Worm (Caenorhabditis elegans) whole organism, L1 larva: ENCODE measurements around the gene bath-36.

Experiments
- C04F5.9 ChIP-seq: sonication (generic microtip); optimal IDR thresholded peaks from 2 replicates; lab custom pipeline; 2016; ENCODE audit warnings: missing genetic modification characterization, missing compliant biosample characterization
- C16A3.4 ChIP-seq: fragments of 150-350 bp; optimal IDR thresholded peaks from 2 replicates; lab custom pipeline; 2014; ENCODE audit warnings: missing biosample characterization, missing genetic modification characterization
- C34B4.2 ChIP-seq: sonication (generic microtip); optimal IDR thresholded peaks from 2 replicates; lab custom pipeline; 2017; ENCODE audit warnings: mild to moderate bottlenecking, missing genetic modification characterization, missing compliant biosample characterization
- aha-1 ChIP-seq: fragments of 150-350 bp; optimal IDR thresholded peaks from 2 replicates; lab custom pipeline; 2014; ENCODE audit warnings: missing biosample characterization, missing genetic modification characterization
- ama-1 ChIP-seq: fragments of 150-350 bp; optimal IDR thresholded peaks from 2 replicates; lab custom pipeline; 2014
- ceh-63 ChIP-seq: fragments of 200-800 bp; sonication (Bioruptor generic); optimal IDR thresholded peaks from 2 replicates; lab custom pipeline; 2018; ENCODE audit warnings: mild to moderate bottlenecking, missing genetic modification characterization, missing compliant biosample characterization
- ceh-8 ChIP-seq: fragments of 200-800 bp; sonication (Bioruptor generic); optimal IDR thresholded peaks from 2 replicates; lab custom pipeline; 2018; ENCODE audit warnings: mild to moderate bottlenecking, missing genetic modification characterization, moderate library complexity, missing compliant biosample characterization
- ceh-82 ChIP-seq, 3 experiments: fragments of 150-350 bp in 1 of 3; sonication (generic microtip) in 2 of 3; optimal IDR thresholded peaks; 2 replicates each; lab custom pipeline; 2014 to 2017; ENCODE audit warnings: missing biosample characterization in 3 of 3, missing genetic modification characterization in 3 of 3
- ceh-88 ChIP-seq: fragments of 200-800 bp; sonication (Bioruptor generic); IDR thresholded peaks from 2 replicates; pipeline ENCODE4 v1.3.6; 2022; ENCODE audit warnings: missing genetic modification characterization, missing compliant biosample characterization
- ces-1 ChIP-seq: fragments of 150-350 bp; optimal IDR thresholded peaks from 2 replicates; lab custom pipeline; 2014; ENCODE audit warnings: missing biosample characterization, missing genetic modification reagents, missing genetic modification characterization
- dsc-1 ChIP-seq: sonication (generic microtip); optimal IDR thresholded peaks from 2 replicates; lab custom pipeline; 2016; ENCODE audit warnings: mild to moderate bottlenecking, missing genetic modification characterization, missing compliant biosample characterization
- efl-1 ChIP-seq, 4 experiments: fragments of 150-350 bp; optimal IDR thresholded peaks in 3 of 4; peaks in 1 of 4; 1 replicate in 1 of 4; 2 replicates in 3 of 4; lab custom pipeline; 2014; ENCODE audit warnings: missing biosample characterization in 2 of 4, missing genetic modification characterization in 2 of 4, missing genetic modification reagents in 2 of 4
- egl-13 ChIP-seq: sonication (generic microtip); optimal IDR thresholded peaks from 2 replicates; lab custom pipeline; 2016; ENCODE audit warnings: missing genotype, missing genetic modification reagents, missing genetic modification characterization, missing compliant biosample characterization
- egl-27 ChIP-seq, 2 experiments: fragments of 150-350 bp in 1 of 2; sonication (generic microtip); optimal IDR thresholded peaks; 3 replicates each; lab custom pipeline; 2017 to 2018; ENCODE audit warnings: missing biosample characterization in 2 of 2, missing genetic modification characterization in 2 of 2, missing genetic modification reagents in 2 of 2
- fkh-10 ChIP-seq: sonication (generic microtip); optimal IDR thresholded peaks from 2 replicates; lab custom pipeline; 2017; ENCODE audit warnings: missing biosample characterization, missing genetic modification reagents, missing genetic modification characterization
- fkh-4 ChIP-seq: sonication (generic microtip); optimal IDR thresholded peaks from 2 replicates; lab custom pipeline; 2016; ENCODE audit warnings: missing compliant biosample characterization, missing genetic modification characterization, borderline replicate concordance
- fkh-8 ChIP-seq: sonication (generic microtip); optimal IDR thresholded peaks from 2 replicates; lab custom pipeline; 2016; ENCODE audit warnings: mild to moderate bottlenecking, missing genetic modification characterization, missing compliant biosample characterization
- grh-1 ChIP-seq: fragments of 200-800 bp; sonication (Bioruptor generic); IDR thresholded peaks from 2 replicates; pipeline ENCODE4 v1.3.6; 2022; ENCODE audit warnings: missing genetic modification reagents, missing genetic modification characterization, missing compliant biosample characterization
- hlh-4 ChIP-seq: sonication (generic microtip); optimal IDR thresholded peaks from 2 replicates; lab custom pipeline; 2016; ENCODE audit warnings: mild to moderate bottlenecking, missing genetic modification characterization, missing compliant biosample characterization
- hpl-2 ChIP-seq: fragments of 150-350 bp; optimal IDR thresholded peaks from 2 replicates; lab custom pipeline; 2014; ENCODE audit warnings: missing biosample characterization, missing genetic modification reagents, missing genetic modification characterization
- irx-1 ChIP-seq: sonication (generic microtip); optimal IDR thresholded peaks from 2 replicates; lab custom pipeline; 2016; ENCODE audit warnings: missing genetic modification characterization, missing compliant biosample characterization
- lin-35 ChIP-seq, 2 experiments: fragments of 150-350 bp; optimal IDR thresholded peaks; 2 replicates each; lab custom pipeline; 2014; ENCODE audit warnings: missing biosample characterization in 2 of 2, missing genetic modification characterization in 2 of 2, missing genetic modification reagents in 2 of 2
- lin-39 ChIP-seq: fragments of 150-350 bp; optimal IDR thresholded peaks from 2 replicates; lab custom pipeline; 2014; ENCODE audit warnings: missing biosample characterization, missing genetic modification reagents, missing genetic modification characterization
- lir-3 ChIP-seq: sonication (generic microtip); optimal IDR thresholded peaks from 2 replicates; lab custom pipeline; 2016; ENCODE audit warnings: mild to moderate bottlenecking, missing genetic modification characterization, moderate library complexity, missing compliant biosample characterization; ENCODE audit not compliant: poor library complexity
- lsy-2 ChIP-seq, 2 experiments: fragments of 150-350 bp; optimal IDR thresholded peaks; 2 replicates each; lab custom pipeline; 2014; ENCODE audit warnings: missing biosample characterization in 2 of 2, missing genetic modification characterization in 2 of 2
- mef-2 ChIP-seq: fragments of 150-350 bp; optimal IDR thresholded peaks from 2 replicates; lab custom pipeline; 2014; ENCODE audit warnings: missing biosample characterization, missing genetic modification characterization
- mep-1 ChIP-seq: fragments of 150-350 bp; optimal IDR thresholded peaks from 2 replicates; lab custom pipeline; 2014; ENCODE audit warnings: missing biosample characterization, missing genetic modification characterization
- nhr-11 ChIP-seq: fragments of 150-350 bp; optimal IDR thresholded peaks from 2 replicates; lab custom pipeline; 2014; ENCODE audit warnings: missing biosample characterization, missing genetic modification characterization
- nhr-20 ChIP-seq: sonication (generic microtip); optimal IDR thresholded peaks from 2 replicates; lab custom pipeline; 2016; ENCODE audit warnings: mild to moderate bottlenecking, missing genetic modification characterization, missing compliant biosample characterization
- nhr-71 ChIP-seq: sonication (generic microtip); optimal IDR thresholded peaks from 2 replicates; lab custom pipeline; 2016; ENCODE audit warnings: mild to moderate bottlenecking, missing genetic modification characterization, moderate library complexity, missing compliant biosample characterization
- nhr-76 ChIP-seq: sonication (generic microtip); optimal IDR thresholded peaks from 2 replicates; lab custom pipeline; 2017; ENCODE audit warnings: missing biosample characterization, missing genetic modification characterization
- nhr-77 ChIP-seq: fragments of 150-350 bp; optimal IDR thresholded peaks from 2 replicates; lab custom pipeline; 2014; ENCODE audit warnings: missing biosample characterization, missing genetic modification characterization
- nhr-90 ChIP-seq: sonication (generic microtip); optimal IDR thresholded peaks from 2 replicates; lab custom pipeline; 2016; ENCODE audit warnings: mild to moderate bottlenecking, missing genetic modification characterization, missing compliant biosample characterization; ENCODE audit not compliant: poor library complexity
- pag-3 ChIP-seq: sonication (generic microtip); optimal IDR thresholded peaks from 2 replicates; lab custom pipeline; 2017; ENCODE audit warnings: missing genetic modification characterization, mild to moderate bottlenecking, missing compliant biosample characterization, antibody characterized with exemption, borderline replicate concordance; ENCODE audit not compliant: insufficient read depth
- pax-3 ChIP-seq: fragments of 200-800 bp; sonication (Bioruptor generic); optimal IDR thresholded peaks from 2 replicates; lab custom pipeline; 2018; ENCODE audit warnings: mild to moderate bottlenecking, missing genetic modification characterization, moderate library complexity, missing compliant biosample characterization
- pqm-1 ChIP-seq: sonication (generic microtip); optimal IDR thresholded peaks from 3 replicates; lab custom pipeline; 2017; ENCODE audit warnings: missing biosample characterization, missing genetic modification characterization
- rnt-1 ChIP-seq: sonication (generic microtip); optimal IDR thresholded peaks from 2 replicates; lab custom pipeline; 2016; ENCODE audit warnings: mild to moderate bottlenecking, missing genetic modification characterization, moderate library complexity, missing compliant biosample characterization
- snpc-4 ChIP-seq: fragments of 150-350 bp; optimal IDR thresholded peaks from 2 replicates; lab custom pipeline; 2014; ENCODE audit warnings: missing biosample characterization, missing genetic modification characterization
- snu-23 ChIP-seq: sonication (generic microtip); optimal IDR thresholded peaks from 2 replicates; lab custom pipeline; 2016; ENCODE audit warnings: missing genetic modification characterization, missing compliant biosample characterization
- sox-4 ChIP-seq: sonication (generic microtip); optimal IDR thresholded peaks from 2 replicates; lab custom pipeline; 2016; ENCODE audit warnings: missing genetic modification characterization, missing compliant biosample characterization
- sup-37 ChIP-seq: fragments of 200-800 bp; sonication (Bioruptor generic); optimal IDR thresholded peaks from 2 replicates; lab custom pipeline; 2018; ENCODE audit warnings: mild to moderate bottlenecking, missing genetic modification characterization, missing compliant biosample characterization
- tbx-2 ChIP-seq: sonication (generic microtip); optimal IDR thresholded peaks from 2 replicates; lab custom pipeline; 2016; ENCODE audit warnings: missing genetic modification characterization, missing compliant biosample characterization
- unc-62 ChIP-seq: fragments of 150-350 bp; optimal IDR thresholded peaks from 2 replicates; lab custom pipeline; 2014; ENCODE audit warnings: missing biosample characterization, missing genetic modification reagents, missing genetic modification characterization
- unc-98 ChIP-seq: fragments of 200-800 bp; sonication (Bioruptor generic); IDR thresholded peaks from 2 replicates; pipeline ENCODE4 v1.3.6; 2022; ENCODE audit warnings: missing genetic modification characterization, missing compliant biosample characterization
- vab-15 ChIP-seq: sonication (generic microtip); optimal IDR thresholded peaks from 2 replicates; lab custom pipeline; 2017; ENCODE audit warnings: missing genotype, mild to moderate bottlenecking, missing genetic modification characterization, missing compliant biosample characterization
- zag-1 ChIP-seq: fragments of 150-350 bp; optimal IDR thresholded peaks from 2 replicates; lab custom pipeline; 2014; ENCODE audit warnings: missing biosample characterization, missing genetic modification characterization
- zip-4 ChIP-seq: fragments of 200-800 bp; sonication (Bioruptor generic); optimal IDR thresholded peaks from 2 replicates; lab custom pipeline; 2018; ENCODE audit warnings: mild to moderate bottlenecking, missing genetic modification characterization, moderate library complexity, missing compliant biosample characterization
- ztf-11 ChIP-seq, 2 experiments: sonication (generic microtip); optimal IDR thresholded peaks; 2 replicates each; lab custom pipeline; 2016 to 2017; ENCODE audit warnings: missing genetic modification characterization in 2 of 2, missing biosample characterization in 1 of 2, missing compliant biosample characterization in 1 of 2
- ztf-4 ChIP-seq: fragments of 150-350 bp; optimal IDR thresholded peaks from 2 replicates; lab custom pipeline; 2014; ENCODE audit warnings: missing biosample characterization, missing genetic modification characterization

Gene bath-36

DNA sequence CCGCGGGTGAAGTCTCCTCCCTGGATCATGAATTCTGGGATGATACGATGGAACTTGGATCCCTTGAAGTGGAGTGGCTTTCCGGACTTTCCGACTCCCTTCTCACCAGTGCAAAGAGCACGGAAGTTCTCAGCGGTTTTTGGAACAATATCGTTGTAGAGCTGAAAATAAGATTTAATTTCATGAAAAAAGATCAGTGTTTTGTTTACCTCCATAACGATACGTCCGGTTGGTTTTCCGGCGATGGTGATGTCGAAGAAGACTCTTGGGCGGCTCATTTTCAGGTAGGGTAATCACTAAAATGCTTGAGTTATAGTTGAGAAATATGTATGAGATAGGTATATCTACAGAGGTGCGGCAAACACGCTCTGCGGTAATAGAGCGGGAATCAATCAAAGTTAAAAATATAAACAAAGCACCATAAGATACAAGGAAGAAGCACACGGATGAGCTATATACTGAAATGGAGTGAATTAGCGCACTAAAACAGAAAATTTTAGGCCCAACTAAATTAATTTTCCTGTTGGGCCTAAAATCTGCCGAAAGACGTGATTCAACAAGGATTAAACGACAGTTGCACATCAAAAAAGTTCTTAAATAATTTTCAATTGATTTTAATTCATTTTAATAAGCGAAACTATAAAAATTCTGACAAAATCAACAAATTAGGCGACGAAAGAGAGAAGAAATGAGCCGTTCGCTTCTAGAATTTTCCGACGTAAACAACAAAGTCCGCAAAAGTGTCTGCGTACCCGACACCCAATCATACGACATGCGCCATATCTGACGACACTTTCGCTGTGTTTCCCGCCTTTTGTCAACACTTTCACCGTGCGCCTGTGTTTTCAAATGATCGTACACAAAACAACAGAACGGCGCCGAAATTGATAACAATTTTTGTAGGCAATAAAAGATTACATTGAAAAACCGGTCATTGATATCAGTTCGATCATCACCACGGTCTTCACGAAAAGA, at the start of gene bath-36, which contains the start of gene cyn-7:
Gene bath-36, plus strand, starts transcription at position 806 of the 975 bp plus-strand sequence.
Gene cyn-7, minus strand, starts transcription at position 296 of the 975 bp plus-strand sequence.
- peak; percentile 40 for TF ChIP-seq snpc-4 (tag; lab: Kevin White, UChicago)
- TF ChIP-seq ceh-88 (GFP tag; lab: Robert Waterston, UW) = peak; percentile 20; the same call in 1 of the 2 replicates
- peak; percentile 75 for TF ChIP-seq egl-13
- TF ChIP-seq snu-23 (GFP tag; lab: Kevin White, UChicago) = peak; percentile 94
- TF ChIP-seq fkh-4 (tag; lab: Kevin White, UChicago) = no peak
- peak; percentile 71 for TF ChIP-seq pax-3
- peak; percentile 83 to 84 for TF ChIP-seq lin-35 (GFP tag; optimal IDR thresholded peaks at IDR 0.05; lab: Kevin White, UChicago)
- peak; percentile 85 for TF ChIP-seq mep-1
- no peak for TF ChIP-seq fkh-10 (GFP tag; lab: Kevin White, UChicago)
- peak; percentile 58 to 76 (median 71) for TF ChIP-seq ceh-82 (tag; optimal IDR thresholded peaks at IDR 0.05; lab: Kevin White, UChicago)
- TF ChIP-seq zip-4 (GFP tag; lab: Kevin White, UChicago) = peak; percentile 42
- TF ChIP-seq lin-39 = peak; percentile 55
- peak; percentile 75 to 84 for TF ChIP-seq efl-1 (optimal IDR thresholded peaks at IDR 0.05; lab: Kevin White, UChicago)
- TF ChIP-seq efl-1 (GFP tag; optimal IDR thresholded peaks at IDR 0.05 in 1 of 2; lab: Kevin White, UChicago) = peak; percentile 82 to 98
- TF ChIP-seq sox-4 (tag; lab: Kevin White, UChicago) = peak; percentile 30
- TF ChIP-seq nhr-90 (tag; lab: Kevin White, UChicago) = peak; percentile 87
- TF ChIP-seq nhr-11 = peak; percentile 31
- TF ChIP-seq tbx-2 (tag; lab: Kevin White, UChicago) = peak; percentile 83
- TF ChIP-seq aha-1 (tag; lab: Kevin White, UChicago) = no peak
- TF ChIP-seq fkh-8 = peak; percentile 86
- TF ChIP-seq ces-1 (GFP tag; lab: Kevin White, UChicago) = no peak
- no peak for TF ChIP-seq unc-62 (GFP tag; lab: Kevin White, UChicago)
- TF ChIP-seq sup-37 (GFP tag; lab: Kevin White, UChicago) = no peak
- no peak for TF ChIP-seq hpl-2
- TF ChIP-seq C04F5.9 (tag; lab: Kevin White, UChicago) = peak; percentile 21
- TF ChIP-seq grh-1 (GFP tag; lab: Robert Waterston, UW) = peak; percentile 69
- no peak for TF ChIP-seq C34B4.2 (tag; lab: Kevin White, UChicago)
- TF ChIP-seq nhr-77 (tag; lab: Kevin White, UChicago) = no peak
- TF ChIP-seq lsy-2 (tag; optimal IDR thresholded peaks at IDR 0.05; lab: Kevin White, UChicago) = peak; percentile 76 to 81
- TF ChIP-seq ama-1 (lab: Kevin White, UChicago) = no peak
- peak; percentile 1 for TF ChIP-seq mef-2 (tag; lab: Kevin White, UChicago)
- peak; percentile 37 for TF ChIP-seq C16A3.4 (tag; lab: Kevin White, UChicago)
- no peak for TF ChIP-seq unc-98
- TF ChIP-seq ztf-4 (tag; lab: Kevin White, UChicago) = peak; percentile 30
- peak; percentile 92 for TF ChIP-seq nhr-71 (tag; lab: Kevin White, UChicago)
- TF ChIP-seq zag-1 = no peak
- TF ChIP-seq dsc-1 (tag; lab: Kevin White, UChicago) = peak; percentile 77
- no peak for TF ChIP-seq egl-27 (tag; optimal IDR thresholded peaks at IDR 0.05; lab: Kevin White, UChicago)
- peak; percentile 92 for TF ChIP-seq nhr-20
- TF ChIP-seq ceh-8 = no peak
- no peak for TF ChIP-seq hlh-4 (tag; lab: Kevin White, UChicago)
- peak; percentile 69 for TF ChIP-seq irx-1
- TF ChIP-seq nhr-76 (tag; lab: Kevin White, UChicago) = no peak
- TF ChIP-seq lir-3 (tag; lab: Kevin White, UChicago) = no peak
- TF ChIP-seq ceh-63 = no peak
- TF ChIP-seq pqm-1 (tag; lab: Kevin White, UChicago) = no peak
- peak; percentile 18 for TF ChIP-seq pag-3 (tag; lab: Kevin White, UChicago)
- peak; percentile 70 for TF ChIP-seq rnt-1 (tag; lab: Kevin White, UChicago)
- TF ChIP-seq ztf-11 (tag; optimal IDR thresholded peaks at IDR 0.05; lab: Kevin White, UChicago) = peak in 1 of 2 experiments; percentile 44
- no peak for TF ChIP-seq vab-15 (tag; lab: Kevin White, UChicago)
